ENCODE assay signal across 3 fruit fly cellular contexts in the genomic region with DNA sequence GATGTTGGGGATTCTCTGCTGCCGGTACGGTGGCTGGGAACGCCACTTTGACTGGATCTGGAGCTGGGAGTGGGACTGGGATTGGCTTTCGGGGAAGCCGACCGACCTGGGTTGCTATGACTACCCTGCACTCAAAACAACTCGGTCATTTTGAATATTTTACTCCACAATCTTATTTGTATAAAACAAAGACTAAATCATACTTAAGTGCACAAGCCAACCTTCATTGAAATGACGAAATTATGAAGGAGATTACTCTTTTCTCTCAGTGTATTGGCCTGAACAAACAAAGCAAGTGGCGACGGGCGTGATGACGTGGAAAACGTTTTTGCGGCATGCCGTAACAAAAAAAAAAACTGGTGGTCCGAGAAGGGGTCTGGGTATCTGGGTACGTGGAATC.
TF ChIP-seq lines count a peak whose summit lies in the region.

No protein-coding gene starts in this region.

TF ChIP-seq in whole organism, embryonic, 481 proteins besides CTCF, POLR2A, EP300 and RAD21 (continued from another document and continues in another):
- peak; percentile 39 for TF ChIP-seq nom (GFP tag; optimal IDR thresholded peaks at IDR 0.05; lab: Kevin White, UChicago)
- TF ChIP-seq Aef1 (GFP tag; IDR thresholded peaks at IDR 0.05; lab: Robert Waterston, UW) = peak; percentile 31; the same call in 2 of the 3 replicates
- peak; percentile 4 for TF ChIP-seq CG12155 (GFP tag; optimal IDR thresholded peaks at IDR 0.05; lab: Kevin White, UChicago)
- TF ChIP-seq CG5953 (GFP tag; IDR thresholded peaks at IDR 0.05; lab: Robert Waterston, UW) = no peak
- no peak for TF ChIP-seq pan (optimal IDR thresholded peaks at IDR 0.05; lab: Kevin White, UChicago)
- peak in 1 of 2 experiments; percentile 38 for TF ChIP-seq pan (GFP tag; optimal IDR thresholded peaks at IDR 0.05 in 1 of 2, IDR thresholded peaks at IDR 0.05 in 1 of 2)
- TF ChIP-seq Stat92E (GFP tag; optimal IDR thresholded peaks at IDR 0.05; lab: Kevin White, UChicago) = no peak
- no peak for TF ChIP-seq so (GFP tag; IDR thresholded peaks at IDR 0.05; lab: Robert Waterston, UW)
- no peak for TF ChIP-seq gcm (GFP tag; optimal IDR thresholded peaks at IDR 0.05; lab: Kevin White, UChicago)
- no peak for TF ChIP-seq CG6791 (GFP tag; IDR thresholded peaks at IDR 0.05; lab: Robert Waterston, UW; ENCODE audit: partially characterized antibody)
- TF ChIP-seq Hmx (GFP tag; optimal IDR thresholded peaks at IDR 0.05; lab: Kevin White, UChicago) = no peak
- TF ChIP-seq hkb (optimal IDR thresholded peaks at IDR 0.05; lab: Kevin White, UChicago) = no peak
- TF ChIP-seq hkb (GFP tag; IDR thresholded peaks at IDR 0.05; lab: Robert Waterston, UW) = peak; percentile 72
- peak; percentile 20 for TF ChIP-seq cwo (GFP tag; optimal IDR thresholded peaks at IDR 0.05; lab: Kevin White, UChicago)
- no peak for TF ChIP-seq CG33557 (GFP tag; optimal IDR thresholded peaks at IDR 0.05; lab: Kevin White, UChicago)
- peak; percentile 17 for TF ChIP-seq Camta (GFP tag; optimal IDR thresholded peaks at IDR 0.05; lab: Kevin White, UChicago)
- no peak for TF ChIP-seq CG8478 (optimal IDR thresholded peaks at IDR 0.05; lab: Kevin White, UChicago)
- no peak for TF ChIP-seq pros (GFP tag; optimal IDR thresholded peaks at IDR 0.05; lab: Kevin White, UChicago)
- peak; percentile 44; the same call in 1 of the 2 replicates for TF ChIP-seq Xrp1 (GFP tag; IDR thresholded peaks at IDR 0.05; lab: Robert Waterston, UW)
- peak; percentile 45 for TF ChIP-seq CG7839 (tag; optimal IDR thresholded peaks at IDR 0.05; lab: Kevin White, UChicago)
- TF ChIP-seq Rx (GFP tag; IDR thresholded peaks at IDR 0.05; lab: Robert Waterston, UW) = 0 out of 2 replicates have a peak, but pooled peaks have one; percentile 18
- TF ChIP-seq Side (GFP tag; optimal IDR thresholded peaks at IDR 0.05; lab: Kevin White, UChicago) = peak; percentile 14
- TF ChIP-seq CG9609 (GFP tag; optimal IDR thresholded peaks at IDR 0.05; lab: Kevin White, UChicago) = peak; percentile 21
- peak; percentile 37 for TF ChIP-seq CG10979 (tag; optimal IDR thresholded peaks at IDR 0.05; lab: Kevin White, UChicago)
- 0 out of 2 replicates have a peak, but pooled peaks have one; percentile 31 for TF ChIP-seq CG6689 (GFP tag; IDR thresholded peaks at IDR 0.05; lab: Robert Waterston, UW)
- TF ChIP-seq pita (GFP tag; optimal IDR thresholded peaks at IDR 0.05; lab: Kevin White, UChicago) = no peak
- TF ChIP-seq esg (GFP tag; conservative IDR thresholded peaks at IDR 0.05; lab: Robert Waterston, UW) = no peak
- TF ChIP-seq CG18619 (GFP tag; optimal IDR thresholded peaks at IDR 0.05; lab: Kevin White, UChicago) = peak; percentile 1
- peak; percentile 55 for TF ChIP-seq CG11504 (tag; optimal IDR thresholded peaks at IDR 0.05; lab: Kevin White, UChicago)
- peak; percentile 40 to 50 for TF ChIP-seq dpn (GFP tag; optimal IDR thresholded peaks at IDR 0.05; lab: Kevin White, UChicago)
- TF ChIP-seq ranshi (GFP tag; IDR thresholded peaks at IDR 0.05; lab: Robert Waterston, UW) = 0 out of 2 replicates have a peak, but pooled peaks have one; percentile 19
- TF ChIP-seq Atf6 (GFP tag; IDR thresholded peaks at IDR 0.05; lab: Robert Waterston, UW) = peak; percentile 51
- peak; percentile 9 for TF ChIP-seq Chrac-16 (GFP tag; optimal IDR thresholded peaks at IDR 0.05; lab: Kevin White, UChicago)
- TF ChIP-seq Rfx (GFP tag; IDR thresholded peaks at IDR 0.05; lab: Robert Waterston, UW) = peak; percentile 57
- peak; percentile 57; the same call in 2 of the 3 replicates for TF ChIP-seq ci (GFP tag; IDR thresholded peaks at IDR 0.05; lab: Robert Waterston, UW)
- no peak; the same call in 1 of the 2 replicates for TF ChIP-seq CG32532 (GFP tag; IDR thresholded peaks at IDR 0.05; lab: Robert Waterston, UW)
- TF ChIP-seq ham (GFP tag; IDR thresholded peaks at IDR 0.05; lab: Robert Waterston, UW) = no peak
- TF ChIP-seq caup (GFP tag; optimal IDR thresholded peaks at IDR 0.05; lab: Kevin White, UChicago; ENCODE audit: severe bottlenecking) = peak; percentile 49
- TF ChIP-seq CG4854 (GFP tag; optimal IDR thresholded peaks at IDR 0.05; lab: Kevin White, UChicago) = no peak
- peak; percentile 46 for TF ChIP-seq Hmr (GFP tag; optimal IDR thresholded peaks at IDR 0.05; lab: Kevin White, UChicago)
- TF ChIP-seq sens (GFP tag; lab: Kevin White, UChicago) = peak; percentile 71

TF ChIP-seq in whole organism, prepupa, 60 proteins besides CTCF, POLR2A, EP300 and RAD21 (continued from another document):
- TF ChIP-seq CG8632 (GFP tag; optimal IDR thresholded peaks at IDR 0.05; lab: Kevin White, UChicago) (peak; percentile 24), Ets21C (GFP tag; optimal IDR thresholded peaks at IDR 0.05; lab: Kevin White, UChicago) (peak; percentile 1), CG3032 (tag; optimal IDR thresholded peaks at IDR 0.05; lab: Kevin White, UChicago) (peak; percentile 82), Met (GFP tag; optimal IDR thresholded peaks at IDR 0.05; lab: Kevin White, UChicago) (peak; percentile 74), Hr4 (GFP tag; optimal IDR thresholded peaks at IDR 0.05; lab: Kevin White, UChicago) (peak; percentile 26), Blimp-1 (GFP tag; optimal IDR thresholded peaks at IDR 0.05; lab: Kevin White, UChicago) (no peak), CG8119 (GFP tag; IDR thresholded peaks at IDR 0.05; lab: Robert Waterston, UW) (peak; percentile 53; the same call in 2 of the 3 replicates), Ets96B (tag; optimal IDR thresholded peaks at IDR 0.05; lab: Kevin White, UChicago) (peak; percentile 84), Eip78C (GFP tag; lab: Kevin White, UChicago) (peak; percentile 92), dac (GFP tag; optimal IDR thresholded peaks at IDR 0.05; lab: Kevin White, UChicago) (no peak), ss (GFP tag; optimal IDR thresholded peaks at IDR 0.05; lab: Kevin White, UChicago) (peak; percentile 70 to 77), Eip93F (GFP tag; optimal IDR thresholded peaks at IDR 0.05; lab: Kevin White, UChicago) (no peak), CG6854 (GFP tag; optimal IDR thresholded peaks at IDR 0.05; lab: Kevin White, UChicago) (peak; percentile 9), CG6808 (GFP tag; optimal IDR thresholded peaks at IDR 0.05; lab: Kevin White, UChicago) (peak; percentile 76), CG8319 (GFP tag; optimal IDR thresholded peaks at IDR 0.05; lab: Kevin White, UChicago) (peak; percentile 58), pdm3 (GFP tag; optimal IDR thresholded peaks at IDR 0.05; lab: Kevin White, UChicago) (peak; percentile 65), Hr39 (GFP tag; optimal IDR thresholded peaks at IDR 0.05; lab: Kevin White, UChicago) (peak; percentile 61), CG34406 (GFP tag; optimal IDR thresholded peaks at IDR 0.05; lab: Kevin White, UChicago) (peak; percentile 49), CG15336 (GFP tag; IDR thresholded peaks at IDR 0.05; lab: Robert Waterston, UW) (peak; percentile 48; the same call in 1 of the 2 replicates), CG31627 (GFP tag; optimal IDR thresholded peaks at IDR 0.05; lab: Kevin White, UChicago) (peak; percentile 43), CG6163 (GFP tag; IDR thresholded peaks at IDR 0.05; lab: Robert Waterston, UW) (peak; percentile 78), CG11902 (GFP tag; optimal IDR thresholded peaks at IDR 0.05; lab: Kevin White, UChicago) (peak; percentile 25), cyc (GFP tag; optimal IDR thresholded peaks at IDR 0.05; lab: Kevin White, UChicago) (peak; percentile 58), salr (GFP tag; optimal IDR thresholded peaks at IDR 0.05; lab: Kevin White, UChicago) (peak; percentile 41 to 61), CG3919 (GFP tag; optimal IDR thresholded peaks at IDR 0.05; lab: Kevin White, UChicago) (peak; percentile 84), net (GFP tag; optimal IDR thresholded peaks at IDR 0.05; lab: Kevin White, UChicago) (peak; percentile 61), CG10669 (GFP tag; optimal IDR thresholded peaks at IDR 0.05; lab: Kevin White, UChicago) (peak; percentile 79), OdsH (GFP tag; optimal IDR thresholded peaks at IDR 0.05; lab: Kevin White, UChicago) (peak; percentile 63), vri (GFP tag; optimal IDR thresholded peaks at IDR 0.05; lab: Kevin White, UChicago) (peak; percentile 59), CG1621 (tag; optimal IDR thresholded peaks at IDR 0.05; lab: Kevin White, UChicago) (peak; percentile 80), Eip75B (GFP tag; optimal IDR thresholded peaks at IDR 0.05; lab: Kevin White, UChicago) (peak; percentile 72), CG16779 (tag; optimal IDR thresholded peaks at IDR 0.05; lab: Kevin White, UChicago) (peak; percentile 61), CG9139 (GFP tag; optimal IDR thresholded peaks at IDR 0.05; lab: Kevin White, UChicago) (peak; percentile 66), svp (GFP tag; lab: Kevin White, UChicago) (peak; percentile 82), CG6792 (GFP tag; optimal IDR thresholded peaks at IDR 0.05; lab: Kevin White, UChicago) (peak; percentile 63), CG32006 (GFP tag; optimal IDR thresholded peaks at IDR 0.05; lab: Kevin White, UChicago) (peak; percentile 49), CG10631 (GFP tag; optimal IDR thresholded peaks at IDR 0.05; lab: Kevin White, UChicago) (peak; percentile 75), fd59A (GFP tag; optimal IDR thresholded peaks at IDR 0.05; lab: Kevin White, UChicago) (peak; percentile 69), achi (GFP tag; optimal IDR thresholded peaks at IDR 0.05; lab: Kevin White, UChicago) (peak; percentile 67)

TF ChIP-seq in whole organism, wandering third instar larva, 38 proteins besides CTCF, POLR2A, EP300 and RAD21 (continued from another document):
- TF ChIP-seq ey (GFP tag; optimal IDR thresholded peaks at IDR 0.05; lab: Kevin White, UChicago) (peak; percentile 76), Sp1 (GFP tag; optimal IDR thresholded peaks at IDR 0.05; lab: Kevin White, UChicago) (peak; percentile 61), N (GFP tag; optimal IDR thresholded peaks at IDR 0.05; lab: Kevin White, UChicago) (no peak), tai (GFP tag; optimal IDR thresholded peaks at IDR 0.05; lab: Kevin White, UChicago) (no peak), HLH106 (tag; optimal IDR thresholded peaks at IDR 0.05; lab: Kevin White, UChicago) (peak; percentile 61), Mio (GFP tag; optimal IDR thresholded peaks at IDR 0.05; lab: Kevin White, UChicago) (no peak), dsf (GFP tag; optimal IDR thresholded peaks at IDR 0.05; lab: Kevin White, UChicago; ENCODE audit: borderline replicate concordance) (no peak), dmrt93B (GFP tag; optimal IDR thresholded peaks at IDR 0.05; lab: Kevin White, UChicago) (peak; percentile 12), OdsH (GFP tag; optimal IDR thresholded peaks at IDR 0.05; lab: Kevin White, UChicago) (peak; percentile 70), jim (GFP tag; optimal IDR thresholded peaks at IDR 0.05; lab: Kevin White, UChicago) (no peak), GATAd (GFP tag; optimal IDR thresholded peaks at IDR 0.05; lab: Kevin White, UChicago) (no peak)
TF ChIP-seq in whole organism, wandering third instar larva: peak in this region for 19.
